Fruit fly (Drosophila melanogaster) whole organism, prepupa: ENCODE measurements around the gene Msp300.

Source experiments
- Blimp-1 ChIP-seq: fragments of 200-800 bp; sonication (Bioruptor generic); optimal IDR thresholded peaks from 3 replicates; lab custom pipeline; 2017; ENCODE audit warnings: missing biosample characterization, missing genetic modification characterization, mild to moderate bottlenecking, moderate library complexity, missing genetic modification reagents
- CG10631 ChIP-seq: fragments of 200-800 bp; sonication (Bioruptor generic); optimal IDR thresholded peaks from 2 replicates; lab custom pipeline; 2016; ENCODE audit warnings: missing biosample characterization, missing genetic modification characterization
- CG10669 ChIP-seq: fragments of 200-800 bp; sonication (Bioruptor generic); optimal IDR thresholded peaks from 3 replicates; lab custom pipeline; 2018; ENCODE audit warnings: missing biosample characterization, mild to moderate bottlenecking, missing genetic modification characterization, moderate library complexity
- CG11762 ChIP-seq: fragments of 200-800 bp; sonication (Bioruptor generic); optimal IDR thresholded peaks from 3 replicates; lab custom pipeline; 2016; ENCODE audit warnings: missing biosample characterization, missing genetic modification characterization; ENCODE audit not compliant: insufficient read depth
- CG11902 ChIP-seq: fragments of 200-800 bp; sonication (Bioruptor generic); optimal IDR thresholded peaks from 3 replicates; lab custom pipeline; 2016; ENCODE audit warnings: missing biosample characterization, missing genetic modification characterization
- CG1621 ChIP-seq: fragments of 200-800 bp; sonication (Bioruptor generic); optimal IDR thresholded peaks from 3 replicates; lab custom pipeline; 2018; ENCODE audit warnings: missing biosample characterization, mild to moderate bottlenecking, missing genetic modification characterization
- CG16779 ChIP-seq: fragments of 200-800 bp; sonication (Bioruptor generic); optimal IDR thresholded peaks from 3 replicates; lab custom pipeline; 2017; ENCODE audit warnings: missing biosample characterization, mild to moderate bottlenecking, missing genetic modification characterization
- CG3032 ChIP-seq: fragments of 200-800 bp; optimal IDR thresholded peaks from 2 replicates; lab custom pipeline; 2019; ENCODE audit warnings: missing biosample characterization, mild to moderate bottlenecking, missing genetic modification characterization, moderate library complexity
- CG32006 ChIP-seq: fragments of 200-800 bp; sonication (Bioruptor generic); optimal IDR thresholded peaks from 3 replicates; lab custom pipeline; 2017; ENCODE audit warnings: missing biosample characterization, mild to moderate bottlenecking, missing genetic modification characterization
- CG4318 ChIP-seq: fragments of 200-800 bp; sonication (Bioruptor generic); optimal IDR thresholded peaks from 3 replicates; lab custom pipeline; 2017; ENCODE audit warnings: missing biosample characterization, mild to moderate bottlenecking, missing genetic modification characterization
- CG6163 ChIP-seq: fragments of 200-800 bp; sonication (Bioruptor generic); IDR thresholded peaks from 3 replicates; pipeline ENCODE4 v1.3.6; 2022; ENCODE audit warnings: missing biosample characterization, missing genetic modification characterization
- CG6276 ChIP-seq: fragments of 200-800 bp; sonication (Bioruptor generic); optimal IDR thresholded peaks from 2 replicates; lab custom pipeline; 2017; ENCODE audit warnings: missing biosample characterization, mild to moderate bottlenecking, missing genetic modification characterization
- CG6792 ChIP-seq: fragments of 200-800 bp; sonication (Bioruptor generic); optimal IDR thresholded peaks from 3 replicates; lab custom pipeline; 2016; ENCODE audit warnings: missing biosample characterization, missing genetic modification characterization
- CG6808 ChIP-seq: fragments of 200-800 bp; sonication (Bioruptor generic); optimal IDR thresholded peaks from 3 replicates; lab custom pipeline; 2017; ENCODE audit warnings: missing biosample characterization, missing genetic modification characterization, mild to moderate bottlenecking, moderate library complexity, missing genetic modification reagents
- CG6854 ChIP-seq: fragments of 200-800 bp; sonication (Bioruptor generic); optimal IDR thresholded peaks from 2 replicates; lab custom pipeline; 2017; ENCODE audit warnings: missing biosample characterization, mild to moderate bottlenecking, missing genetic modification characterization
- CG7368 ChIP-seq: fragments of 200-800 bp; sonication (Bioruptor generic); optimal IDR thresholded peaks from 3 replicates; lab custom pipeline; 2016; ENCODE audit warnings: missing biosample characterization, missing genetic modification characterization
- CG8119 ChIP-seq: fragments of 200-800 bp; sonication (Bioruptor generic); IDR thresholded peaks from 3 replicates; pipeline ENCODE4 v1.3.6; 2022; ENCODE audit warnings: missing biosample characterization, missing genetic modification characterization
- CG9139 ChIP-seq: fragments of 200-800 bp; sonication (Bioruptor generic); optimal IDR thresholded peaks from 3 replicates; lab custom pipeline; 2017; ENCODE audit warnings: missing biosample characterization, mild to moderate bottlenecking, missing genetic modification characterization
- Eip75B ChIP-seq: fragments of 200-800 bp; sonication (Bioruptor generic); optimal IDR thresholded peaks from 3 replicates; lab custom pipeline; 2016; ENCODE audit warnings: missing biosample characterization, missing genetic modification characterization
- Ets21C ChIP-seq: fragments of 200-800 bp; sonication (Bioruptor generic); optimal IDR thresholded peaks from 3 replicates; lab custom pipeline; 2016; ENCODE audit warnings: missing biosample characterization, missing genetic modification characterization
- Ets96B ChIP-seq: fragments of 200-800 bp; optimal IDR thresholded peaks from 2 replicates; lab custom pipeline; 2019; ENCODE audit warnings: missing biosample characterization, mild to moderate bottlenecking, missing genetic modification characterization, moderate library complexity
- Gug ChIP-seq: fragments of 200-800 bp; sonication (Bioruptor generic); IDR thresholded peaks from 2 replicates; pipeline ENCODE4 v1.3.6; 2022; ENCODE audit warnings: missing biosample characterization, missing genetic modification characterization
- Hr39 ChIP-seq: fragments of 200-800 bp; sonication (Bioruptor generic); optimal IDR thresholded peaks from 2 replicates; lab custom pipeline; 2016; ENCODE audit warnings: missing biosample characterization, missing genetic modification characterization
- Hr4 ChIP-seq: fragments of 200-800 bp; sonication (Bioruptor generic); optimal IDR thresholded peaks from 3 replicates; lab custom pipeline; 2016; ENCODE audit warnings: missing biosample characterization, missing genetic modification characterization
- Met ChIP-seq: fragments of 200-800 bp; sonication (Bioruptor generic); optimal IDR thresholded peaks from 3 replicates; lab custom pipeline; 2016; ENCODE audit warnings: missing biosample characterization, missing genetic modification characterization
- Sox15 ChIP-seq: fragments of 200-800 bp; sonication (Bioruptor generic); optimal IDR thresholded peaks from 3 replicates; lab custom pipeline; 2016; ENCODE audit warnings: missing biosample characterization, missing genetic modification characterization
- acj6 ChIP-seq: fragments of 200-800 bp; sonication (Bioruptor generic); optimal IDR thresholded peaks from 3 replicates; lab custom pipeline; 2016; ENCODE audit warnings: missing biosample characterization, missing genetic modification characterization
- cyc ChIP-seq: fragments of 200-800 bp; sonication (Bioruptor generic); optimal IDR thresholded peaks from 3 replicates; lab custom pipeline; 2016; ENCODE audit warnings: missing biosample characterization, missing genetic modification characterization
- dac ChIP-seq: fragments of 200-800 bp; sonication (Bioruptor generic); optimal IDR thresholded peaks from 2 replicates; lab custom pipeline; 2017; ENCODE audit warnings: missing biosample characterization, mild to moderate bottlenecking, missing genetic modification characterization
- dsx ChIP-seq: fragments of 200-800 bp; optimal IDR thresholded peaks from 3 replicates; lab custom pipeline; 2019; ENCODE audit warnings: missing biosample characterization, mild to moderate bottlenecking, missing genetic modification characterization, moderate library complexity; ENCODE audit not compliant: poor library complexity, severe bottlenecking
- eg ChIP-seq: fragments of 200-800 bp; sonication (Bioruptor generic); IDR thresholded peaks from 3 replicates; pipeline ENCODE4 v1.3.6; 2022; ENCODE audit warnings: missing biosample characterization, missing genetic modification characterization
- esn ChIP-seq: fragments of 200-800 bp; sonication (Bioruptor generic); optimal IDR thresholded peaks from 2 replicates; lab custom pipeline; 2016; ENCODE audit warnings: missing biosample characterization, mild to moderate bottlenecking, missing genetic modification characterization, moderate library complexity
- fd59A ChIP-seq: fragments of 200-800 bp; sonication (Bioruptor generic); optimal IDR thresholded peaks from 2 replicates; lab custom pipeline; 2017; ENCODE audit warnings: missing biosample characterization, mild to moderate bottlenecking, missing genetic modification characterization, missing genetic modification reagents
- fd85E ChIP-seq: fragments of 200-800 bp; sonication (Bioruptor generic); optimal IDR thresholded peaks from 3 replicates; lab custom pipeline; 2016; ENCODE audit warnings: missing biosample characterization, missing genetic modification characterization
- fkh ChIP-seq: fragments of 200-800 bp; sonication (Bioruptor generic); optimal IDR thresholded peaks from 3 replicates; lab custom pipeline; 2017; ENCODE audit warnings: missing biosample characterization, mild to moderate bottlenecking, missing genetic modification characterization, moderate library complexity
- lz ChIP-seq: fragments of 200-800 bp; sonication (Bioruptor generic); optimal IDR thresholded peaks from 3 replicates; lab custom pipeline; 2016; ENCODE audit warnings: missing biosample characterization, missing genetic modification characterization
- pdm3 ChIP-seq: fragments of 200-800 bp; sonication (Bioruptor generic); optimal IDR thresholded peaks from 3 replicates; lab custom pipeline; 2016; ENCODE audit warnings: missing biosample characterization, missing genetic modification characterization
- spab ChIP-seq: fragments of 200-800 bp; sonication (Bioruptor generic); optimal IDR thresholded peaks from 2 replicates; lab custom pipeline; 2017; ENCODE audit warnings: missing biosample characterization, mild to moderate bottlenecking, missing genetic modification characterization, missing genetic modification reagents
- svp ChIP-seq: fragments of 200-800 bp; sonication (Bioruptor generic); peaks from one replicate; lab custom pipeline; 2016; ENCODE audit warnings: missing biosample characterization, missing genetic modification characterization
- topi ChIP-seq: fragments of 200-800 bp; sonication (Bioruptor generic); optimal IDR thresholded peaks from 3 replicates; lab custom pipeline; 2016; ENCODE audit warnings: missing biosample characterization, missing genetic modification characterization
- vri ChIP-seq: fragments of 200-800 bp; sonication (Bioruptor generic); optimal IDR thresholded peaks from 3 replicates; lab custom pipeline; 2016; ENCODE audit warnings: missing biosample characterization, mild to moderate bottlenecking, missing genetic modification characterization

Gene Msp300

DNA sequence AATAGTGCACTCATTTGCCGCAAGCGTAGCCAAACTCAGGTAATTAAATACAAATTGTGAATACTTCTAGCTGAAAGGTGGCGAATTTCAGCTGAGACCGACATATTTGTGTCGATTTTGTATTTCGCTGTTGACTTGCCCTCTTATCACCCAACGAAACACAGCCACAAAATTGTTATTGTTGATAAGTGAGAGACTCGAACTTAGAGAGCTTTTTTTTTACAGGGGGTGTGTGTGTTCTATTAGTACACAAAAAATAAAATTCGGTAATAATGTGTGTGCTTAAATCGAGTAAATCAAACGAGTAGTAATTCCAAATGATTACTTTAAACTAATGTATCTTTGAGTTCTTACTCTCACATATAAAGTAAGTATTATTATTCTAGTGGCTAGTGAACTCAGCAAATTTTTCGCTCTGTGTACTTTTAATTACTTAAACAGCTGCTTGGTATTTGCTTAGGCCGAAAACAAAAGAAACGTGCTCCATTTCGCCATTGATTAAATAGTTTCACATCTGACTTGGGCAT, 39.7 kb upstream of the Msp300 start (continued):
- TF ChIP-seq Met, result no peak
- no peak for TF ChIP-seq Sox15
- TF ChIP-seq CG8119 (GFP tag; lab: Robert Waterston, UW), result no peak
- TF ChIP-seq CG1621 (tag; lab: Kevin White, UChicago), result no peak
- TF ChIP-seq CG9139 (GFP tag; lab: Kevin White, UChicago), result no peak
- no peak for TF ChIP-seq spab (GFP tag; lab: Kevin White, UChicago)
- no peak for TF ChIP-seq Ets21C (GFP tag; lab: Kevin White, UChicago)
- peak; percentile 76 for TF ChIP-seq vri
- TF ChIP-seq eg (GFP tag; lab: Robert Waterston, UW), result peak; percentile 49; the same call in 1 of the 3 replicates
- TF ChIP-seq CG10631, result no peak
- no peak for TF ChIP-seq CG7368 (GFP tag; lab: Kevin White, UChicago)
- peak; percentile 16 for TF ChIP-seq Eip75B (GFP tag; lab: Kevin White, UChicago)
- TF ChIP-seq CG6792 (GFP tag; lab: Kevin White, UChicago), result peak; percentile 13
- no peak for TF ChIP-seq Ets96B (tag; lab: Kevin White, UChicago)
- peak; percentile 46; the same call in 1 of the 3 replicates for TF ChIP-seq CG6163 (GFP tag; lab: Robert Waterston, UW)
- TF ChIP-seq dsx (GFP tag; lab: Kevin White, UChicago), result no peak
- TF ChIP-seq CG16779, result no peak
- TF ChIP-seq topi (GFP tag; lab: Kevin White, UChicago), result peak; percentile 35
- peak; percentile 87 for TF ChIP-seq fkh (GFP tag; lab: Kevin White, UChicago)
- TF ChIP-seq CG11762 (GFP tag; lab: Kevin White, UChicago), result no peak
- peak; percentile 5 for TF ChIP-seq cyc (GFP tag; lab: Kevin White, UChicago)
- no peak for TF ChIP-seq CG3032
- TF ChIP-seq svp (GFP tag; lab: Kevin White, UChicago), result peak; percentile 74

DNA sequence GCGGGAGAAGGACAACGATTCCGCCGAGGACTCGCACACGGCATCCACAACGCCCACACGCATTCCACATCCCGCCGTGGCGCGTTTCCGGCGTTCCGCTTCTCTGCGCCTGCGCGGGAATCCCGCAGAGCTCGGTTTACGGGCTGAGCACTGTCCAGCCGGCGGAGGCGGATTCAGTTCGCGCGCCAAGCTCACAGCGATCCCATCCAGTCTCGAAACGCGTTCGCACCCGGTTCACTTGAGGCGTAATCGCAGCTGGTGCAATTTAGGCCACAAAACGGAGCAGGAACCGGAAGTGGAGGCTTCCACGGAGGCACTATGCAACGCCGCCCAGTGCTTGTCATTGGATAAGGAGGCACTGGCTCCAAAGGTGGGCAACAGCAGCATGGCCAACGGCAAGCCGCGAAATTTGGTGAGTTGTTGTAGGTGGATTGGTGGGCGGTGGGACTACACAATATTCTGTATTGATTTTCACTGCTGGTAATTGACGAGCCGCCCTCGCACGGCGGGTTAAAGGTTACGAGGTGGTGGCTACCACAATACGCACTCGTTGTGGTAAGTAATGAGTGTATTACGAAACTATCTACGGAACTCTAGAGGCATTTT, 37.8 kb upstream of the Msp300 start:
- TF ChIP-seq CG7368 (GFP tag; lab: Kevin White, UChicago), result no peak
- no peak for TF ChIP-seq lz
- no peak for TF ChIP-seq Hr39 (GFP tag; lab: Kevin White, UChicago)
- TF ChIP-seq esn (GFP tag; lab: Kevin White, UChicago), result no peak

DNA sequence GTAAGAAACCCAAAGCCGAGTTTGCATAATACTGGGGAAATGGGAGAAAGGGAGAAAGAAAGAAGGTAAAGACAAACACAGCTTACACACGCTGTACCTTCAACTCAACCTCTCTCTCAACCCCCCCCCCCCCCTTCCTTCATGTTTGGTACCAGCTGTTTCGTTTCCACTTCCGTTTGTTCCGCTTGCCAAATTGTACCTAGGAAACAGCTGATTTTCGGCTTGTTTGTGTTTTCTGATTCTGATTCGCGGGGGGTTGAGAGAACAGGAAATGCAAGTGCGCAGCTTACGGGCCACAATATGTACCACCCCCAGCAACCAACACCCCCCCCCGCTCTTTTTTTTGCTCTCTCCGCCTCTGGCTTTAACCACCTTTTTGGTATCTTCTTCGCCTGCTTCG, 36.7 kb upstream of the Msp300 start:
- TF ChIP-seq CG6854 (GFP tag; lab: Kevin White, UChicago), result peak; percentile 20
- peak; percentile 80 for TF ChIP-seq CG6276 (GFP tag; lab: Kevin White, UChicago)
- TF ChIP-seq acj6 (GFP tag; lab: Kevin White, UChicago), result no peak
- TF ChIP-seq Sox15, result no peak
- TF ChIP-seq CG9139 (GFP tag; lab: Kevin White, UChicago), result no peak
- no peak for TF ChIP-seq spab (GFP tag; lab: Kevin White, UChicago)
- TF ChIP-seq CG11902 (GFP tag; lab: Kevin White, UChicago), result no peak

DNA sequence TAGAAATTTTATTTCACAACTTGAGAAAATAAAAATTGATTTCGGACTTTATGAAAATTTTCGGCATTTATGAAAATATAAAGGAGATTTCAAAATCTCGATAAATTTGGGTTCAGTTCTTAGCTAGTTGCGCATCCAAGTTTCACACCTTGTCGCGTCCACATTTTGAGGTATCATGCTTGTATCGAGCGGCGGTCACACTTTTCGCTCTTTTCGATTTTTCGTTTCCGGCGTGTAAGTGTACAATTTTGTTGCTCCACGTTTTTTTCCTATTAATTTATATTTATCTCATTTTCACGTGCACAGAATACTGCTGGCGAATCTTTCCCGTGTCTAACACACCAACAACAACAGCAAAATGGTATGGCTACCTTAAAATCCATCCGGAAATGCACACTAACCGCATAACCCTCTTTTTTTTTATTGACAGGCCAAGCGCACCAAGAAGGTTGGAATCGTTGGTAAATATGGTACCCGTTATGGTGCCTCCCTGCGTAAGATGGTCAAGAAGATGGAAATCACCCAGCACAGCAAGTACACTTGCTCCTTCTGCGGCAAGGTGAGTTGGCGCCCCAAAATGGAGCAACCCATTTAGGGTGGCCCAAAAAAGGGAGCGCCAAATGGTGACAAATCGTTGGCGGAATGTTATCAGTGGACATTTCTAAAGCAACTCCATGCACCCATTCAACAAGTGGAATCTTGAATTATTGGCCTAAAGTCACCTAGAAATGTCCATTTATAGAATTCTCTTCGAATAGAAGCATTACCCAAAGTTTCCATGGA, 29.7 kb upstream of the Msp300 start, which contains the start of gene RpL37A:
RpL37A (plus strand) TSS at position 161 of the 783 bp plus-strand sequence.
- TF ChIP-seq fd85E (peak; percentile 75), CG6854 (GFP tag; lab: Kevin White, UChicago) (peak; percentile 94), fkh (GFP tag; lab: Kevin White, UChicago) (peak; percentile 71), CG32006 (GFP tag; lab: Kevin White, UChicago) (no peak), dac (no peak), Eip75B (GFP tag; lab: Kevin White, UChicago) (peak; percentile 66), CG8119 (GFP tag; lab: Robert Waterston, UW) (peak; percentile 16; the same call in 1 of the 3 replicates), CG10669 (GFP tag; lab: Kevin White, UChicago) (peak; percentile 99), pdm3 (GFP tag; lab: Kevin White, UChicago) (no peak), CG9139 (GFP tag; lab: Kevin White, UChicago) (peak; percentile 70), CG3032 (peak; percentile 62), cyc (GFP tag; lab: Kevin White, UChicago) (peak; percentile 71), CG6808 (GFP tag; lab: Kevin White, UChicago) (peak; percentile 56), acj6 (GFP tag; lab: Kevin White, UChicago) (peak; percentile 53), Blimp-1 (peak; percentile 54), CG4318 (GFP tag; lab: Kevin White, UChicago) (no peak), fd59A (GFP tag; lab: Kevin White, UChicago) (peak; percentile 33), esn (GFP tag; lab: Kevin White, UChicago) (peak; percentile 73), CG16779 (peak; percentile 69), Hr4 (GFP tag; lab: Kevin White, UChicago) (no peak), CG6276 (GFP tag; lab: Kevin White, UChicago) (no peak), Sox15 (no peak), Gug (GFP tag; lab: Robert Waterston, UW) (no peak), Met (peak; percentile 68)
